Worm (Caenorhabditis elegans) whole organism, early embryonic: ENCODE results near the gene swt-1.

Experiments
- F13C5.2 ChIP-seq: sonication (generic microtip); optimal IDR thresholded peaks from 2 replicates; lab custom pipeline; 2017; ENCODE audit warnings: mild to moderate bottlenecking, missing genetic modification characterization, inconsistent platforms, missing compliant biosample characterization
- ama-1 ChIP-seq: fragments of 150-350 bp; optimal IDR thresholded peaks from 2 replicates; lab custom pipeline; 2014
- ceh-13 ChIP-seq: fragments of 200-800 bp; sonication (Bioruptor generic); optimal IDR thresholded peaks from 2 replicates; lab custom pipeline; 2018; ENCODE audit warnings: mild to moderate bottlenecking, missing genetic modification characterization, missing compliant biosample characterization
- ceh-36 ChIP-seq: sonication (generic microtip); optimal IDR thresholded peaks from 2 replicates; lab custom pipeline; 2016; ENCODE audit warnings: missing genetic modification characterization, inconsistent platforms, missing compliant biosample characterization
- ets-7 ChIP-seq: sonication (generic microtip); optimal IDR thresholded peaks from 2 replicates; lab custom pipeline; 2016; ENCODE audit warnings: missing genotype, missing genetic modification characterization, missing compliant biosample characterization
- hmbx-1 ChIP-seq: sonication (generic microtip); optimal IDR thresholded peaks from 2 replicates; lab custom pipeline; 2016; ENCODE audit warnings: mild to moderate bottlenecking, missing genetic modification characterization, missing compliant biosample characterization
- tbx-11 ChIP-seq: fragments of 200-800 bp; sonication (Bioruptor generic); IDR thresholded peaks from 2 replicates; pipeline ENCODE4 v1.3.6; 2022; ENCODE audit warnings: missing genetic modification characterization, missing compliant biosample characterization
- tbx-37 ChIP-seq: fragments of 200-800 bp; sonication (Bioruptor generic); conservative IDR thresholded peaks from 2 replicates; pipeline ENCODE4 v1.3.6; 2022; ENCODE audit warnings: missing genetic modification reagents, missing genetic modification characterization, missing compliant biosample characterization
- tra-4 ChIP-seq: sonication (generic microtip); optimal IDR thresholded peaks from 2 replicates; lab custom pipeline; 2017; ENCODE audit warnings: missing genetic modification characterization, missing compliant biosample characterization

- TF ChIP-seq ama-1 (lab: Kevin White, UChicago) = no peak
- TF ChIP-seq ceh-13 (GFP tag; lab: Kevin White, UChicago) = no peak
- no peak for TF ChIP-seq F13C5.2
- TF ChIP-seq tbx-11 (GFP tag; lab: Robert Waterston, UW) = no peak
- no peak for TF ChIP-seq ets-7 (tag; lab: Kevin White, UChicago)
- no peak for TF ChIP-seq ceh-36 (tag; lab: Kevin White, UChicago)
- TF ChIP-seq hmbx-1 (tag; lab: Kevin White, UChicago) = no peak
- TF ChIP-seq tra-4 = no peak
- TF ChIP-seq tbx-37 (GFP tag; lab: Robert Waterston, UW) = no peak
Measured at ce11 chrIV:325640-326039, 18.3 kb downstream of the swt-1 start.
